Fruit fly (Drosophila melanogaster) whole organism, embryonic: ENCODE data around the gene CG46459.

Source experiments
- Atf6 ChIP-seq: fragments of 200-800 bp; sonication (Bioruptor generic); IDR thresholded peaks from 2 replicates; pipeline ENCODE4 v1.3.6; 2022; ENCODE audit warnings: missing biosample characterization, missing genetic modification characterization
- C15 ChIP-seq: fragments of 200-800 bp; sonication (Bioruptor generic); IDR thresholded peaks from 3 replicates; pipeline ENCODE4 v1.3.6; 2022; ENCODE audit warnings: missing biosample characterization, missing genetic modification characterization
- CG10979 ChIP-seq: fragments of 200-800 bp; sonication (Bioruptor generic); optimal IDR thresholded peaks from 2 replicates; lab custom pipeline; 2018; ENCODE audit warnings: missing biosample characterization, mild to moderate bottlenecking, missing genetic modification characterization, moderate library complexity
- CG11085 ChIP-seq: fragments of 200-800 bp; sonication (Bioruptor generic); IDR thresholded peaks from 2 replicates; pipeline ENCODE4 v1.3.6; 2022; ENCODE audit warnings: missing biosample characterization, missing genetic modification characterization
- CG14667 ChIP-seq: fragments of 200-800 bp; sonication (Bioruptor generic); IDR thresholded peaks from 2 replicates; pipeline ENCODE4 v1.3.6; 2022; ENCODE audit warnings: missing biosample characterization, missing genetic modification characterization
- CG14860 ChIP-seq: fragments of 200-800 bp; sonication (Bioruptor generic); IDR thresholded peaks from 3 replicates; pipeline ENCODE4 v1.3.6; 2022; ENCODE audit warnings: missing biosample characterization, missing genetic modification characterization; ENCODE audit not compliant: partially characterized antibody
- CG17328 ChIP-seq: fragments of 200-800 bp; sonication (Bioruptor generic); IDR thresholded peaks from 2 replicates; pipeline ENCODE4 v1.3.6; 2022; ENCODE audit warnings: missing biosample characterization, missing genetic modification characterization
- CG17829 ChIP-seq: fragments of 200-800 bp; optimal IDR thresholded peaks from 2 replicates; lab custom pipeline; 2019; ENCODE audit warnings: missing biosample characterization, mild to moderate bottlenecking, missing genetic modification characterization, moderate library complexity
- CG17912 ChIP-seq: fragments of 200-800 bp; sonication (Bioruptor generic); optimal IDR thresholded peaks from 2 replicates; lab custom pipeline; 2018; ENCODE audit warnings: missing biosample characterization, mild to moderate bottlenecking, missing genetic modification characterization
- CG2712 ChIP-seq: fragments of 200-800 bp; optimal IDR thresholded peaks from 3 replicates; lab custom pipeline; 2019; ENCODE audit warnings: missing biosample characterization, mild to moderate bottlenecking, missing genetic modification characterization, moderate library complexity
- CG31224 ChIP-seq: fragments of 200-800 bp; sonication (Bioruptor generic); IDR thresholded peaks from 2 replicates; pipeline ENCODE4 v1.3.6; 2022; ENCODE audit warnings: missing biosample characterization, missing genetic modification characterization
- CG4730 ChIP-seq: fragments of 200-800 bp; sonication (Bioruptor generic); IDR thresholded peaks from 2 replicates; pipeline ENCODE4 v1.3.6; 2022; ENCODE audit warnings: missing biosample characterization, missing genetic modification characterization
- CG4854 ChIP-seq: fragments of 200-800 bp; sonication (Bioruptor generic); optimal IDR thresholded peaks from 2 replicates; lab custom pipeline; 2016; ENCODE audit warnings: missing biosample characterization, missing genetic modification characterization, inconsistent platforms
- CG8388 ChIP-seq: fragments of 200-800 bp; sonication (Bioruptor generic); optimal IDR thresholded peaks from 2 replicates; lab custom pipeline; 2019; ENCODE audit warnings: missing biosample characterization, mild to moderate bottlenecking, missing genetic modification characterization, moderate library complexity
- CG9609 ChIP-seq: fragments of 200-800 bp; sonication (Bioruptor generic); optimal IDR thresholded peaks from 3 replicates; lab custom pipeline; 2016; ENCODE audit warnings: missing biosample characterization, missing genetic modification characterization
- Elba2 ChIP-seq: fragments of 200-800 bp; sonication (Bioruptor generic); optimal IDR thresholded peaks from 3 replicates; lab custom pipeline; 2016; ENCODE audit warnings: missing biosample characterization, missing genetic modification characterization
- Fer2 ChIP-seq: fragments of 200-800 bp; sonication (Bioruptor generic); optimal IDR thresholded peaks from 2 replicates; lab custom pipeline; 2018; ENCODE audit warnings: missing biosample characterization, mild to moderate bottlenecking, missing genetic modification characterization, moderate library complexity
- Hr78 ChIP-seq, 2 experiments: fragments of 200-800 bp in 1 of 2; fragments of >200 bp in 1 of 2; sonication (Bioruptor generic) in 1 of 2; optimal IDR thresholded peaks; 2 replicates each; lab custom pipeline; 2017 to 2019; ENCODE audit warnings: missing biosample characterization in 2 of 2, missing genetic modification characterization in 2 of 2, mild to moderate bottlenecking in 1 of 2, moderate library complexity in 1 of 2
- Kr ChIP-seq: fragments of 200-800 bp; sonication (Bioruptor generic); optimal IDR thresholded peaks from 2 replicates; lab custom pipeline; 2017; ENCODE audit warnings: missing biosample characterization, mild to moderate bottlenecking, missing genetic modification characterization
- Mad ChIP-seq: fragments of 200-800 bp; sonication (Bioruptor generic); optimal IDR thresholded peaks from 2 replicates; lab custom pipeline; 2016; ENCODE audit warnings: missing biosample characterization, missing genetic modification characterization
- Oli ChIP-seq: fragments of 200-800 bp; sonication (Bioruptor generic); optimal IDR thresholded peaks from 2 replicates; lab custom pipeline; 2018; ENCODE audit warnings: missing biosample characterization, mild to moderate bottlenecking, missing genetic modification characterization, moderate library complexity
- Ravus ChIP-seq: fragments of 200-800 bp; sonication (Bioruptor generic); IDR thresholded peaks from 2 replicates; pipeline ENCODE4 v1.3.6; 2022; ENCODE audit warnings: missing biosample characterization, missing genetic modification characterization
- Six4 ChIP-seq: fragments of 200-800 bp; sonication (Bioruptor generic); optimal IDR thresholded peaks from 2 replicates; lab custom pipeline; 2016; ENCODE audit warnings: missing biosample characterization, missing genetic modification characterization
- Sox100B ChIP-seq: fragments of 200-800 bp; sonication (Bioruptor generic); optimal IDR thresholded peaks from 3 replicates; lab custom pipeline; 2018; ENCODE audit warnings: missing biosample characterization, mild to moderate bottlenecking, missing genetic modification characterization
- Xrp1 ChIP-seq: fragments of 200-800 bp; sonication (Bioruptor generic); IDR thresholded peaks from 2 replicates; pipeline ENCODE4 v1.3.6; 2022; ENCODE audit warnings: missing biosample characterization, missing genetic modification characterization
- YL-1 ChIP-seq: fragments of 200-800 bp; sonication (Bioruptor generic); optimal IDR thresholded peaks from 3 replicates; lab custom pipeline; 2017; ENCODE audit warnings: missing biosample characterization, mild to moderate bottlenecking, missing genetic modification characterization
- ase ChIP-seq: fragments of 200-800 bp; sonication (Bioruptor generic); IDR thresholded peaks from 3 replicates; pipeline ENCODE4 v1.3.6; 2022; ENCODE audit warnings: missing biosample characterization, missing genetic modification characterization
- chinmo ChIP-seq: fragments of 200-800 bp; sonication (Bioruptor generic); IDR thresholded peaks from 4 replicates; pipeline ENCODE4 v1.3.6; 2022; ENCODE audit warnings: missing biosample characterization, missing genetic modification characterization; ENCODE audit not compliant: partially characterized antibody
- crp ChIP-seq, 2 experiments: fragments of 200-800 bp; sonication (Bioruptor generic); optimal IDR thresholded peaks; 2 replicates in 1 of 2; 3 replicates in 1 of 2; lab custom pipeline; 2017; ENCODE audit warnings: missing biosample characterization in 2 of 2, missing genetic modification characterization in 2 of 2, mild to moderate bottlenecking in 1 of 2, moderate library complexity in 1 of 2
- cwo ChIP-seq: fragments of 200-800 bp; sonication (Bioruptor generic); optimal IDR thresholded peaks from 3 replicates; lab custom pipeline; 2017; ENCODE audit warnings: missing biosample characterization, missing genetic modification characterization, mild to moderate bottlenecking, moderate library complexity, missing genetic modification reagents
- dysf ChIP-seq: fragments of 200-800 bp; sonication (Bioruptor generic); IDR thresholded peaks from 3 replicates; pipeline ENCODE4 v1.3.6; 2022; ENCODE audit warnings: missing biosample characterization, missing genetic modification characterization
- esg ChIP-seq: fragments of 200-800 bp; sonication (Bioruptor generic); conservative IDR thresholded peaks from 2 replicates; pipeline ENCODE4 v1.3.6; 2022; ENCODE audit warnings: missing biosample characterization, missing genetic modification characterization
- hbn ChIP-seq: fragments of 200-800 bp; sonication (Bioruptor generic); IDR thresholded peaks from 2 replicates; pipeline ENCODE4 v1.3.6; 2022; ENCODE audit warnings: missing biosample characterization, missing genetic modification characterization; ENCODE audit not compliant: partially characterized antibody
- her ChIP-seq: fragments of 200-800 bp; sonication (Bioruptor generic); optimal IDR thresholded peaks from 2 replicates; lab custom pipeline; 2016; ENCODE audit warnings: missing biosample characterization, missing genetic modification characterization
- insv ChIP-seq, 2 experiments: fragments of 200-800 bp; sonication (Bioruptor generic); optimal IDR thresholded peaks; 3 replicates each; lab custom pipeline; 2016 to 2018; ENCODE audit warnings: missing biosample characterization in 2 of 2, missing genetic modification characterization in 2 of 2
- kay ChIP-seq: fragments of 200-800 bp; sonication (Bioruptor generic); optimal IDR thresholded peaks from 2 replicates; lab custom pipeline; 2016; ENCODE audit warnings: missing biosample characterization, missing genetic modification characterization
- kni ChIP-seq: fragments of 200-800 bp; sonication (Bioruptor generic); optimal IDR thresholded peaks from 3 replicates; lab custom pipeline; 2017; ENCODE audit warnings: mild to moderate bottlenecking, missing biosample characterization, missing genetic modification reagents, missing genetic modification characterization
- lov ChIP-seq, 2 experiments: fragments of 200-800 bp in 1 of 2; fragments of >200 bp in 1 of 2; sonication (Bioruptor generic) in 1 of 2; IDR thresholded peaks in 1 of 2; optimal IDR thresholded peaks in 1 of 2; 2 replicates in 1 of 2; 3 replicates in 1 of 2; pipeline versions ENCODE4 v1.3.6 to Lab custom; 2017 to 2022; ENCODE audit warnings: missing biosample characterization in 1 of 2, missing genetic modification characterization in 1 of 2
- oc ChIP-seq: fragments of 200-800 bp; sonication (Bioruptor generic); optimal IDR thresholded peaks from 2 replicates; lab custom pipeline; 2018; ENCODE audit warnings: missing biosample characterization, mild to moderate bottlenecking, missing genetic modification characterization, moderate library complexity
- phol ChIP-seq: fragments of 200-800 bp; sonication (Bioruptor generic); optimal IDR thresholded peaks from 3 replicates; lab custom pipeline; 2018; ENCODE audit warnings: missing biosample characterization, mild to moderate bottlenecking, missing genetic modification characterization, moderate library complexity
- prd ChIP-seq, 3 experiments: fragments of >200 bp in 2 of 3; fragments of 200-800 bp in 1 of 3; sonication (Bioruptor generic) in 1 of 3; optimal IDR thresholded peaks in 2 of 3; IDR thresholded peaks in 1 of 3; 2 replicates in 2 of 3; 3 replicates in 1 of 3; pipeline versions ENCODE4 v1.3.6 to Lab custom; 2017 to 2022; ENCODE audit warnings: missing biosample characterization in 1 of 3, missing genetic modification characterization in 1 of 3
- sens ChIP-seq: fragments of 200-800 bp; sonication (Bioruptor generic); peaks from one replicate; lab custom pipeline; 2016; ENCODE audit warnings: missing biosample characterization, missing genetic modification characterization
- shn ChIP-seq: fragments of 200-800 bp; sonication (Bioruptor generic); optimal IDR thresholded peaks from 3 replicates; lab custom pipeline; 2016; ENCODE audit warnings: missing biosample characterization, missing genetic modification characterization
- slp2 ChIP-seq: fragments of 200-800 bp; sonication (Bioruptor generic); optimal IDR thresholded peaks from 2 replicates; lab custom pipeline; 2016; ENCODE audit warnings: missing biosample characterization, missing genetic modification characterization
- so ChIP-seq: fragments of 200-800 bp; sonication (Bioruptor generic); IDR thresholded peaks from 3 replicates; pipeline ENCODE4 v1.3.6; 2022; ENCODE audit warnings: missing biosample characterization, missing genetic modification characterization
- sqz ChIP-seq: fragments of 200-800 bp; sonication (Bioruptor generic); optimal IDR thresholded peaks from 3 replicates; lab custom pipeline; 2018; ENCODE audit warnings: missing biosample characterization, mild to moderate bottlenecking, missing genetic modification characterization
- twi ChIP-seq: fragments of 200-800 bp; optimal IDR thresholded peaks from 2 replicates; lab custom pipeline; 2019; ENCODE audit warnings: missing biosample characterization, mild to moderate bottlenecking, missing genetic modification characterization, moderate library complexity
- tx ChIP-seq: fragments of 200-800 bp; sonication (Bioruptor generic); optimal IDR thresholded peaks from 2 replicates; lab custom pipeline; 2016; ENCODE audit warnings: missing biosample characterization, missing genetic modification characterization
- vvl ChIP-seq: fragments of 200-800 bp; sonication (Bioruptor generic); IDR thresholded peaks from 2 replicates; pipeline ENCODE4 v1.3.6; 2022; ENCODE audit warnings: missing biosample characterization, missing genetic modification characterization
- yki ChIP-seq: fragments of >200 bp; optimal IDR thresholded peaks from 3 replicates; lab custom pipeline; 2018
- zen ChIP-seq: fragments of 200-800 bp; sonication (Bioruptor generic); optimal IDR thresholded peaks from 3 replicates; lab custom pipeline; 2018; ENCODE audit warnings: missing biosample characterization, mild to moderate bottlenecking, missing genetic modification characterization, moderate library complexity
- zf30C ChIP-seq: fragments of 200-800 bp; sonication (Bioruptor generic); optimal IDR thresholded peaks from 3 replicates; lab custom pipeline; 2018; ENCODE audit warnings: missing biosample characterization, mild to moderate bottlenecking, missing genetic modification characterization

The CG46459 gene

dm6 chr3R:10658783-10659182 is 37.7 kb upstream of the CG46459 start:
- TF ChIP-seq esg, result no peak
- no peak for TF ChIP-seq insv (GFP tag; optimal IDR thresholded peaks at IDR 0.05; lab: Kevin White, UChicago)
- no peak for TF ChIP-seq CG4730 (GFP tag; lab: Robert Waterston, UW)
- no peak for TF ChIP-seq C15
- TF ChIP-seq phol (tag; lab: Kevin White, UChicago), result peak; percentile 5
- TF ChIP-seq CG14667 (GFP tag; lab: Robert Waterston, UW), result no peak
- TF ChIP-seq prd (optimal IDR thresholded peaks at IDR 0.05; lab: Kevin White, UChicago), result no peak
- peak; percentile 45; the same call in 2 of the 3 replicates for TF ChIP-seq prd (GFP tag; IDR thresholded peaks at IDR 0.05; lab: Robert Waterston, UW)
- TF ChIP-seq CG17912 (GFP tag; lab: Kevin White, UChicago), result no peak
- TF ChIP-seq Ravus (GFP tag; lab: Robert Waterston, UW), result no peak
- TF ChIP-seq her (GFP tag; lab: Kevin White, UChicago), result no peak
- peak; percentile 1 for TF ChIP-seq zf30C
- no peak for TF ChIP-seq crp (GFP tag; optimal IDR thresholded peaks at IDR 0.05; lab: Kevin White, UChicago)
- no peak for TF ChIP-seq dysf (GFP tag; lab: Robert Waterston, UW)
- peak; percentile 27 for TF ChIP-seq CG2712 (tag; lab: Kevin White, UChicago)
- no peak for TF ChIP-seq tx (GFP tag; lab: Kevin White, UChicago)
- no peak for TF ChIP-seq CG31224 (GFP tag; lab: Robert Waterston, UW)
- peak; percentile 34 for TF ChIP-seq CG10979 (tag; lab: Kevin White, UChicago)
- peak; percentile 75 for TF ChIP-seq twi (tag; lab: Kevin White, UChicago)
- 0 out of 2 replicates have a peak, but pooled peaks have one; percentile 12 for TF ChIP-seq CG17328
- no peak for TF ChIP-seq lov (optimal IDR thresholded peaks at IDR 0.05; lab: Kevin White, UChicago)
- no peak for TF ChIP-seq lov (GFP tag; IDR thresholded peaks at IDR 0.05; lab: Robert Waterston, UW)
- TF ChIP-seq Six4 (GFP tag; lab: Kevin White, UChicago), result no peak
- no peak for TF ChIP-seq CG4854 (GFP tag; lab: Kevin White, UChicago)
- TF ChIP-seq Elba2, result no peak
- TF ChIP-seq Oli, result no peak
- TF ChIP-seq yki, result no peak
- peak; percentile 74 for TF ChIP-seq sens
- TF ChIP-seq YL-1 (GFP tag; lab: Kevin White, UChicago), result no peak
- TF ChIP-seq Fer2 (tag; lab: Kevin White, UChicago), result no peak
- TF ChIP-seq Xrp1, result 0 out of 2 replicates have a peak, but pooled peaks have one; percentile 24
- no peak for TF ChIP-seq Atf6 (GFP tag; lab: Robert Waterston, UW)
- no peak for TF ChIP-seq hbn (GFP tag; lab: Robert Waterston, UW)
- TF ChIP-seq zen (tag; lab: Kevin White, UChicago), result peak; percentile 48
- TF ChIP-seq CG8388 (GFP tag; lab: Kevin White, UChicago), result no peak
- TF ChIP-seq slp2 (GFP tag; lab: Kevin White, UChicago), result no peak
- peak; percentile 10 for TF ChIP-seq CG17829 (tag; lab: Kevin White, UChicago)

dm6 chr3R:10659563-10659962 is 36.9 kb upstream of the CG46459 start:
- TF ChIP-seq CG14860 (GFP tag; lab: Robert Waterston, UW) (no peak), cwo (GFP tag; lab: Kevin White, UChicago) (no peak), kni (peak; percentile 84), Mad (GFP tag; lab: Kevin White, UChicago) (no peak), vvl (GFP tag; lab: Robert Waterston, UW) (peak; percentile 25; the same call in 1 of the 2 replicates), CG11085 (GFP tag; lab: Robert Waterston, UW) (no peak), ase (GFP tag; lab: Robert Waterston, UW) (no peak), oc (peak; percentile 57), sqz (GFP tag; lab: Kevin White, UChicago) (peak; percentile 35), Kr (GFP tag; lab: Kevin White, UChicago) (no peak), so (no peak), Sox100B (GFP tag; lab: Kevin White, UChicago) (no peak), CG9609 (GFP tag; lab: Kevin White, UChicago) (no peak), chinmo (peak; percentile 72; the same call in 1 of the 4 replicates), kay (no peak), shn (GFP tag; lab: Kevin White, UChicago) (no peak), Hr78 (GFP tag; optimal IDR thresholded peaks at IDR 0.05; lab: Kevin White, UChicago) (peak in 1 of 2 experiments; percentile 64)
